Worm (Caenorhabditis elegans): ENCODE measurements around the gene ckc-1.

ce11 chrX:3623162-3623561 is 46.8 kb downstream of the ckc-1 start, which contains the start of gene C18B2.2:
- TF ChIP-seq hmg-1.1 (GFP tag; IDR thresholded peaks at IDR 0.05): no peak
- TF ChIP-seq lin-13 (GFP tag; optimal IDR thresholded peaks at IDR 0.05): no peak
- no peak for TF ChIP-seq pha-4 (GFP tag; IDR thresholded peaks at IDR 0.05)
- no peak for TF ChIP-seq pha-4 (tag; optimal IDR thresholded peaks at IDR 0.05)
- TF ChIP-seq mdl-1 (tag; optimal IDR thresholded peaks at IDR 0.05): no peak
- TF ChIP-seq dpl-1 (GFP tag; optimal IDR thresholded peaks at IDR 0.05): no peak
